Worm (Caenorhabditis elegans): ENCODE data around the gene C27H5.6.

Gene C27H5.6

ce11 chrII:7211280-7211679 is 24.3 kb upstream of the C27H5.6 start, which contains the start of gene E04F6.8:
Gene E04F6.8 (minus strand): TSS chrII:7211380.
- no peak for TF ChIP-seq unc-130 (tag; optimal IDR thresholded peaks at IDR 0.05)
- TF ChIP-seq alr-1 (tag; optimal IDR thresholded peaks at IDR 0.05; ENCODE audit: borderline replicate concordance), result no peak
- TF ChIP-seq lin-14 (GFP tag; optimal IDR thresholded peaks at IDR 0.05), result peak; percentile 45
- peak; percentile 45 for TF ChIP-seq lir-3 (tag; optimal IDR thresholded peaks at IDR 0.05; ENCODE audit: poor library complexity)
- TF ChIP-seq mab-9 (GFP tag; IDR thresholded peaks at IDR 0.05), result no peak
- peak; percentile 14 for TF ChIP-seq rnt-1 (tag; optimal IDR thresholded peaks at IDR 0.05)

ce11 chrII:7210187-7210586 is 23.2 kb upstream of the C27H5.6 start, which contains the start of gene E04F6.15:
Gene E04F6.15 (minus strand): TSS chrII:7210287.
- TF ChIP-seq lin-13 (GFP tag; optimal IDR thresholded peaks at IDR 0.05), result no peak
- no peak for TF ChIP-seq elt-3 (tag; optimal IDR thresholded peaks at IDR 0.05)
- no peak for TF ChIP-seq nhr-85 (tag)
- TF ChIP-seq vab-15 (tag; optimal IDR thresholded peaks at IDR 0.05), result no peak
- no peak for TF ChIP-seq xbp-1 (tag; optimal IDR thresholded peaks at IDR 0.05)
- TF ChIP-seq ets-5 (GFP tag; IDR thresholded peaks at IDR 0.05), result no peak
- no peak for TF ChIP-seq irx-1 (tag; optimal IDR thresholded peaks at IDR 0.05)
- TF ChIP-seq mdl-1 (tag; optimal IDR thresholded peaks at IDR 0.05), result no peak
- no peak for TF ChIP-seq ceh-82 (tag; optimal IDR thresholded peaks at IDR 0.05)
- TF ChIP-seq fkh-8 (tag; optimal IDR thresholded peaks at IDR 0.05), result no peak
- TF ChIP-seq unc-130 (tag; optimal IDR thresholded peaks at IDR 0.05), result no peak
- TF ChIP-seq nhr-19 (GFP tag; conservative IDR thresholded peaks at IDR 0.05), result no peak
- TF ChIP-seq sptf-1 (tag; optimal IDR thresholded peaks at IDR 0.05), result no peak

DNA sequence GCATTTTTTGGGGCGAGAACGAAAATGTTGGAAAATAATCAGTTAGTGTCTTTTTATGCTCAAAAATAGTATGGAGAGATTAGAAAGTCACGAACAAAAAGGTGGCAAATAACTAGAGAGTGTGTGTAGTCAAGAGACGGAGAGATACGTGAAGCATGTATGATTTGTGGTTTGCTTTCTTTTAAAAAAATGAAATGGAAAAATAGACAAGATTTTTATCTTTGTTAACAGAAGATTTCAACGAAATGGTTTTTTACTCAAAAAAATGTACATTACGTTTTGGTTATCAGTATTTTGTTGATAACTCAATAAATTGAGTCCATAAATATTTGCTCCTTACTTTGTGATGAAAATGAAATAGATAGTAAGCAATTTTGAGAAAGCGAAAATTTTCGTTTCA is 21.2 kb upstream of the C27H5.6 start, which contains the start of gene dhs-7:
dhs-7 (minus strand) TSS at position 277 of the 400 bp plus-strand sequence.
- TF ChIP-seq ets-5 (GFP tag; IDR thresholded peaks at IDR 0.05), result no peak
- TF ChIP-seq elt-2 (tag; optimal IDR thresholded peaks at IDR 0.05), result peak; percentile 44
- no peak for TF ChIP-seq skn-1 (tag; optimal IDR thresholded peaks at IDR 0.05)
- no peak for TF ChIP-seq fkh-4 (tag; optimal IDR thresholded peaks at IDR 0.05; ENCODE audit: borderline replicate concordance)

DNA sequence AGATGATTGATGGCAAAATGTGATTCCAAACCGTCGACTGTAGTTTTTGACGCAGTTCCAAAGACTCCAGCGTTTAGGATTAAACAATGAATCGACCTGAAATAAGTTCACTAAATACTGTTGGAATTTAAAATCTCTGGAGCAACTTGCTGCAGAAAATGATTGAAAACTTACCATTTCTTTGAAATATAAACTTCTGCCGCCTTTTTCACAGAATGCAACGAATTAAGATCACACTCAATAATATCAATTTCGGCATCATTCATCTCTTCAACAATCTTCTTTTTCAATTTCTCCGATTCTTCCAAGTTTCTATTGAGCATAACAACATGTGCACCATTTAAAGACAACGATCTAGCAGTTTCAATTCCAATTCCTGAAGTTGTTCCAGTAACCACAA is 20.6 kb upstream of the C27H5.6 start:
- TF ChIP-seq unc-98 (GFP tag; IDR thresholded peaks at IDR 0.05) (no peak), efl-1 (optimal IDR thresholded peaks at IDR 0.05) (no peak), efl-1 (GFP tag; optimal IDR thresholded peaks at IDR 0.05 in 1 of 2) (peak in 1 of 2 experiments; percentile 78)

ce11 chrII:7205388-7205787 is 18.4 kb upstream of the C27H5.6 start, which contains the start of gene srd-59:
Gene srd-59 (plus strand): TSS chrII:7205688.
- no peak for TF ChIP-seq snpc-4 (tag; optimal IDR thresholded peaks at IDR 0.05)
- TF ChIP-seq ets-5 (GFP tag; IDR thresholded peaks at IDR 0.05), result no peak
- no peak for TF ChIP-seq pag-3 (tag; optimal IDR thresholded peaks at IDR 0.05; ENCODE audit: borderline replicate concordance, insufficient read depth)
- no peak for TF ChIP-seq efl-3 (GFP tag; optimal IDR thresholded peaks at IDR 0.05)
- no peak for TF ChIP-seq ceh-90 (tag; optimal IDR thresholded peaks at IDR 0.05)
- no peak for TF ChIP-seq jun-1 (tag; optimal IDR thresholded peaks at IDR 0.05)
- no peak for TF ChIP-seq fkh-4 (tag; optimal IDR thresholded peaks at IDR 0.05; ENCODE audit: borderline replicate concordance)
- no peak for TF ChIP-seq lin-13 (GFP tag; optimal IDR thresholded peaks at IDR 0.05)
- TF ChIP-seq ztf-4 (tag; optimal IDR thresholded peaks at IDR 0.05), result no peak
- TF ChIP-seq ceh-82 (tag; optimal IDR thresholded peaks at IDR 0.05), result no peak
- no peak for TF ChIP-seq elt-2 (tag; optimal IDR thresholded peaks at IDR 0.05)

- TF ChIP-seq ztf-4 (tag; optimal IDR thresholded peaks at IDR 0.05), result no peak
- TF ChIP-seq nhr-84 (tag; optimal IDR thresholded peaks at IDR 0.05), result no peak
- no peak for TF ChIP-seq nhr-90 (tag; optimal IDR thresholded peaks at IDR 0.05; ENCODE audit: poor library complexity)
- no peak for TF ChIP-seq nhr-28 (tag; optimal IDR thresholded peaks at IDR 0.05)
- TF ChIP-seq dsc-1 (tag; optimal IDR thresholded peaks at IDR 0.05), result no peak
- TF ChIP-seq sptf-1 (tag; optimal IDR thresholded peaks at IDR 0.05), result no peak
- TF ChIP-seq irx-1 (tag; optimal IDR thresholded peaks at IDR 0.05), result no peak
- no peak for TF ChIP-seq lin-15B (tag; optimal IDR thresholded peaks at IDR 0.05)
Observed at ce11 chrII:7204951-7205350, 17.9 kb upstream of the C27H5.6 start, which contains the start of gene srd-58. Gene srd-58 (minus strand): TSS chrII:7205051.
